Worm (Caenorhabditis elegans): ENCODE data around the gene ZK616.61.

Gene ZK616.61

DNA sequence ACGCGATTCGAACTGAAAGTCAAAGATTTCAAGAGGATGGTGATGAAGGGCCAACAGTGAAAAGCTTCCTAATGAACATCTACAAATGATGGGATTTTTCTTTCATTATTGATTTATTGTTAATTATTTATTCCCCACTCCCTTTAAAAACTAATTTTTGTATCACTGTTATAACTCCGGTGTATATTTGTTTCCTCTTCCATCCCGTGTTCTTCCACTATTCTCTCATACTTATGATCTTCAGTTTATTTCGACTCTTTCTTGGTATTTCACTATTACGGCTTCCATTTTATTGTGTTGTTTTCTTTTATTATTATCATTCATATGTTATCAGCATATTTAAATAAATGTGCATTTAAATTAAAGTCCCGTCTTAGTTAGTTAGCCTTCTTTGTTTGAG, 31.1 kb upstream of the ZK616.61 start:
- TF ChIP-seq sea-1 (GFP tag; conservative IDR thresholded peaks at IDR 0.05) (no peak), B0310.2 (tag; optimal IDR thresholded peaks at IDR 0.05) (no peak), ceh-36 (tag; optimal IDR thresholded peaks at IDR 0.05) (no peak), pes-1 (GFP tag; IDR thresholded peaks at IDR 0.05) (no peak), tbx-11 (GFP tag; IDR thresholded peaks at IDR 0.05) (no peak), hmbx-1 (tag; optimal IDR thresholded peaks at IDR 0.05) (no peak), ama-1 (optimal IDR thresholded peaks at IDR 0.05) (no peak), ceh-13 (GFP tag; optimal IDR thresholded peaks at IDR 0.05) (no peak), F13C5.2 (tag; optimal IDR thresholded peaks at IDR 0.05) (no peak), ets-7 (tag; optimal IDR thresholded peaks at IDR 0.05) (no peak), flt-1 (GFP tag; IDR thresholded peaks at IDR 0.05) (no peak), aly-1 (tag; optimal IDR thresholded peaks at IDR 0.05) (no peak), hnd-1 (tag; optimal IDR thresholded peaks at IDR 0.05) (no peak), scrt-1 (GFP tag; IDR thresholded peaks at IDR 0.05) (no peak), tra-4 (tag; optimal IDR thresholded peaks at IDR 0.05) (no peak), hmg-4 (GFP tag; optimal IDR thresholded peaks at IDR 0.05) (no peak), tbx-37 (GFP tag; conservative IDR thresholded peaks at IDR 0.05) (no peak)

DNA sequence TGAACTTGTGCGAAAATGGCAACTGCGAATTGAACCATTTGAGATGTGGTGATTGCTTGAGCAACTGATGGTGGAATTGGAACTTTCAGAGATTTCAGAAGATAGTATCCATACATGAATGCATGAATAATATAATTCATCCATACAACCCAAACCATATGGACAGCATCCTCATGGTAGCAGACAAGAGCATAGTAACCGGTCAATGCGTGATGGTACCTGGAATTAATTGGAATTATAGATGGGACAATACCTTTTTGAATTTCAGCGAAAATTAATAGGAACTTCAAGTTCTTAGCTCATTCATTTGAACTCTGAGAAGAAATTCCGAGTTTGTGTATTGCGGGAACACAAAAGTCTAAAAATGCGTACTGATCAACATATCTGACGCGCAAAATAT, 30.5 kb upstream of the ZK616.61 start:
- TF ChIP-seq scrt-1 (GFP tag; IDR thresholded peaks at IDR 0.05) = no peak
- no peak for TF ChIP-seq hnd-1 (tag; optimal IDR thresholded peaks at IDR 0.05)
- TF ChIP-seq ceh-13 (GFP tag; optimal IDR thresholded peaks at IDR 0.05) = no peak
- TF ChIP-seq tra-4 (tag; optimal IDR thresholded peaks at IDR 0.05) = no peak
- no peak for TF ChIP-seq hmg-4 (GFP tag; optimal IDR thresholded peaks at IDR 0.05)
- no peak for TF ChIP-seq flt-1 (GFP tag; IDR thresholded peaks at IDR 0.05)
- no peak for TF ChIP-seq ets-7 (tag; optimal IDR thresholded peaks at IDR 0.05)
- TF ChIP-seq B0310.2 (tag; optimal IDR thresholded peaks at IDR 0.05) = no peak
- no peak for TF ChIP-seq aly-1 (tag; optimal IDR thresholded peaks at IDR 0.05)
- no peak for TF ChIP-seq sea-1 (GFP tag; conservative IDR thresholded peaks at IDR 0.05)
- TF ChIP-seq F13C5.2 (tag; optimal IDR thresholded peaks at IDR 0.05) = no peak
- TF ChIP-seq tbx-37 (GFP tag; conservative IDR thresholded peaks at IDR 0.05) = no peak

DNA sequence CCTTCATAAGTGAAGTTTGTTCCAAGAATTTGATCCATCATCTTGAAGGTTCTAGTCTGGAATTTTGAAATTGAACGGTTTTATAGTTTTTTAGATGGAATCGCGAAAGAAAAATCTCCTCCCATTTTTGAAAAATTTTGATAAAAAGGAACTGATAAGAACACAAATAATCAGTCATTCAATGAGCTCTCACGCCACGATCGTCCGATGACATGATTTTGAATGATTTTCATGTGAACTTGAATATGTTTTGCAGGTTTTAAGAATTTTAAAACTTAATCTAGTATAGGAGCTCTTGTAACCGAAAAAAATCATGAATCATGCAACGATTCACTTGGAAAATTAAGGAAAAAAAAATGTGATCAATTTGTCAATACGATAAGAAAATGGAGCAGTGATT, 28.4 kb upstream of the ZK616.61 start, which contains the start of gene elo-5:
elo-5 (minus strand) TSS at position 56 of the 400 bp plus-strand sequence.
- no peak for TF ChIP-seq pes-1 (GFP tag; IDR thresholded peaks at IDR 0.05)
- TF ChIP-seq B0310.2 (tag; optimal IDR thresholded peaks at IDR 0.05) = no peak
- no peak for TF ChIP-seq ceh-36 (tag; optimal IDR thresholded peaks at IDR 0.05)

DNA sequence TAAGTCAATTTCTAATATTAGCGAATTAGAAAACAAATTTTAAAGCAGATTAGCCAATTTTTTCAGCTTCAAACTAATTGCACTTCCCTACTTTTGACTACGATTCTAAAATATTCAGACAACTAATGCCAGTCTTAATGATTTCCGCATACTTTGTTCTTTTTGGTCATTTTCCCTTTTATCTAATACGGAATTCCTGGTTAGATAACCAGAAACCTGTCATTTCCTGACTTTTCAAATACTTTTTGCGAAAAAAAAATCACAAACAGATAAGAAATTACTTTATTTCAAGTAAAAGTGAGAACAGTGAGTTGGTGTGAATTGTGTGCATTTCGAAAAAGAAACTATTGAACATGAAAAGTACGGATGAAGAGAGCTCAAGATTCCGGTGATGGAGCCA, 25.3 kb upstream of the ZK616.61 start:
- TF ChIP-seq hnd-1 (tag; optimal IDR thresholded peaks at IDR 0.05) = no peak
- TF ChIP-seq ets-7 (tag; optimal IDR thresholded peaks at IDR 0.05) = no peak
- no peak for TF ChIP-seq hmg-4 (GFP tag; optimal IDR thresholded peaks at IDR 0.05)

- TF ChIP-seq hmg-4 (GFP tag; optimal IDR thresholded peaks at IDR 0.05) = no peak
- TF ChIP-seq F13C5.2 (tag; optimal IDR thresholded peaks at IDR 0.05) = no peak
- TF ChIP-seq pes-1 (GFP tag; IDR thresholded peaks at IDR 0.05) = no peak
- no peak for TF ChIP-seq B0310.2 (tag; optimal IDR thresholded peaks at IDR 0.05)
- no peak for TF ChIP-seq tra-4 (tag; optimal IDR thresholded peaks at IDR 0.05)
- no peak for TF ChIP-seq hmbx-1 (tag; optimal IDR thresholded peaks at IDR 0.05)
- no peak for TF ChIP-seq flt-1 (GFP tag; IDR thresholded peaks at IDR 0.05)
- no peak for TF ChIP-seq tbx-11 (GFP tag; IDR thresholded peaks at IDR 0.05)
- TF ChIP-seq aly-1 (tag; optimal IDR thresholded peaks at IDR 0.05) = no peak
- TF ChIP-seq sea-1 (GFP tag; conservative IDR thresholded peaks at IDR 0.05) = no peak
- no peak for TF ChIP-seq ama-1 (optimal IDR thresholded peaks at IDR 0.05)
- no peak for TF ChIP-seq scrt-1 (GFP tag; IDR thresholded peaks at IDR 0.05)
- TF ChIP-seq tbx-37 (GFP tag; conservative IDR thresholded peaks at IDR 0.05) = no peak
- no peak for TF ChIP-seq hnd-1 (tag; optimal IDR thresholded peaks at IDR 0.05)
- no peak for TF ChIP-seq ceh-36 (tag; optimal IDR thresholded peaks at IDR 0.05)
- no peak for TF ChIP-seq ets-7 (tag; optimal IDR thresholded peaks at IDR 0.05)
Observed at ce11 chrIV:5381334-5381733, 24.1 kb upstream of the ZK616.61 start, which contains the start of gene F41H10.2. Gene F41H10.2, plus strand, starts transcription at chrIV:5381634.

ce11 chrIV:5382609-5383008, 22.8 kb upstream of the ZK616.61 start, which contains the start of gene F41H10.1:
Gene F41H10.1, plus strand, starts transcription at chrIV:5382909.
- TF ChIP-seq hmbx-1 (tag; optimal IDR thresholded peaks at IDR 0.05) (no peak), hmg-4 (GFP tag; optimal IDR thresholded peaks at IDR 0.05) (no peak), sea-1 (GFP tag; conservative IDR thresholded peaks at IDR 0.05) (no peak), ceh-36 (tag; optimal IDR thresholded peaks at IDR 0.05) (no peak), hnd-1 (tag; optimal IDR thresholded peaks at IDR 0.05) (no peak), tra-4 (tag; optimal IDR thresholded peaks at IDR 0.05) (no peak), tbx-11 (GFP tag; IDR thresholded peaks at IDR 0.05) (no peak), aly-1 (tag; optimal IDR thresholded peaks at IDR 0.05) (no peak), pes-1 (GFP tag; IDR thresholded peaks at IDR 0.05) (no peak), ama-1 (optimal IDR thresholded peaks at IDR 0.05) (no peak), scrt-1 (GFP tag; IDR thresholded peaks at IDR 0.05) (no peak), B0310.2 (tag; optimal IDR thresholded peaks at IDR 0.05) (no peak), flt-1 (GFP tag; IDR thresholded peaks at IDR 0.05) (no peak), ets-7 (tag; optimal IDR thresholded peaks at IDR 0.05) (no peak), tbx-37 (GFP tag; conservative IDR thresholded peaks at IDR 0.05) (no peak)

- TF ChIP-seq tbx-11 (GFP tag; IDR thresholded peaks at IDR 0.05) = no peak
- TF ChIP-seq hmbx-1 (tag; optimal IDR thresholded peaks at IDR 0.05) = no peak
- TF ChIP-seq ceh-13 (GFP tag; optimal IDR thresholded peaks at IDR 0.05) = no peak
- no peak for TF ChIP-seq ets-7 (tag; optimal IDR thresholded peaks at IDR 0.05)
- TF ChIP-seq hnd-1 (tag; optimal IDR thresholded peaks at IDR 0.05) = no peak
- TF ChIP-seq pes-1 (GFP tag; IDR thresholded peaks at IDR 0.05) = no peak
- TF ChIP-seq aly-1 (tag; optimal IDR thresholded peaks at IDR 0.05) = no peak
- no peak for TF ChIP-seq hmg-4 (GFP tag; optimal IDR thresholded peaks at IDR 0.05)
Observed at ce11 chrIV:5385020-5385419, 20.4 kb upstream of the ZK616.61 start, which contains the start of gene F41H10.12. Gene F41H10.12, plus strand, starts transcription at chrIV:5385320.

DNA sequence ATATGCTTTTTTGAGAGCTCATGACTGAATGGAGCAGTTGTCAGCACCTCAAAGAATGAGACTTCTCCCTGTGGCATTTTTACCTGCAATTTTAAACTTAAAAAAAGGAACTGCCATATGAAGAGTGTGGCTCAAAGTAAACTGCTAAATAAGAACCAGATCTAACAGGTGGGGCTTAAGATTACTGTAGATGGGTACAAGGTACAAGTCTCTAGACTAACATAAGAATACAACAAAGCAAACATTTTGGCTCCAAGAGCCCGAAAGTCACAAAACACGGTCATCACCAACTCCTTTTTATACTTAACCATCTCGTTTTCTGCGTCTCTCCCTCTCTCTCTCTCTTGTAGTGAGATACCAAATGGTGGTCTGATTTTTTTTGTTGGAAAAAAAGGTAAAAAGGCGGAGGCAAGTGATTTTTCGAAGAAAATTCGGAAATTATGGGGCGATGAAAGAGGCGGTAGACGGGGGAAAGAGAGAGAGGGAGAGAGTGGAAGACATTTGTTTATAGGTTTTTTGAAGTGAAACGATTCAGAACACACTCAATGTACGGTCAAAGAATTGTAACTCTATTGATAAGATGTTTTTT, 16.9 kb upstream of the ZK616.61 start, which contains the start of gene elo-6:
elo-6 (minus strand) TSS at position 83 of the 589 bp plus-strand sequence.
- TF ChIP-seq tbx-37 (GFP tag; conservative IDR thresholded peaks at IDR 0.05) = no peak
- no peak for TF ChIP-seq B0310.2 (tag; optimal IDR thresholded peaks at IDR 0.05)
- no peak for TF ChIP-seq hmbx-1 (tag; optimal IDR thresholded peaks at IDR 0.05)
- TF ChIP-seq sea-1 (GFP tag; conservative IDR thresholded peaks at IDR 0.05) = no peak
- no peak for TF ChIP-seq hnd-1 (tag; optimal IDR thresholded peaks at IDR 0.05)
- TF ChIP-seq tbx-11 (GFP tag; IDR thresholded peaks at IDR 0.05) = no peak
- no peak for TF ChIP-seq ceh-13 (GFP tag; optimal IDR thresholded peaks at IDR 0.05)

All from whole organism, early embryonic.